Worm (Caenorhabditis elegans) whole organism, L1 larva: ENCODE data around the gene toh-1.

Experiments
- C16A3.4 ChIP-seq: fragments of 150-350 bp; optimal IDR thresholded peaks from 2 replicates; lab custom pipeline; 2014; ENCODE audit warnings: missing biosample characterization, missing genetic modification characterization
- F16B12.6 ChIP-seq: fragments of 150-350 bp; optimal IDR thresholded peaks from 2 replicates; lab custom pipeline; 2014; ENCODE audit warnings: missing biosample characterization, missing genetic modification characterization
- aha-1 ChIP-seq: fragments of 150-350 bp; optimal IDR thresholded peaks from 2 replicates; lab custom pipeline; 2014; ENCODE audit warnings: missing biosample characterization, missing genetic modification characterization
- aly-2 ChIP-seq: fragments of 150-350 bp; optimal IDR thresholded peaks from 2 replicates; lab custom pipeline; 2014; ENCODE audit warnings: missing biosample characterization, missing genetic modification characterization
- ama-1 ChIP-seq: fragments of 150-350 bp; optimal IDR thresholded peaks from 2 replicates; lab custom pipeline; 2014
- ceh-82 ChIP-seq, 3 experiments: fragments of 150-350 bp in 1 of 3; sonication (generic microtip) in 2 of 3; optimal IDR thresholded peaks; 2 replicates each; lab custom pipeline; 2014 to 2017; ENCODE audit warnings: missing biosample characterization in 3 of 3, missing genetic modification characterization in 3 of 3
- ceh-88 ChIP-seq: fragments of 200-800 bp; sonication (Bioruptor generic); IDR thresholded peaks from 2 replicates; pipeline ENCODE4 v1.3.6; 2022; ENCODE audit warnings: missing genetic modification characterization, missing compliant biosample characterization
- ceh-90 ChIP-seq: sonication (generic microtip); optimal IDR thresholded peaks from 2 replicates; lab custom pipeline; 2016; ENCODE audit warnings: missing genetic modification characterization, missing compliant biosample characterization
- ces-1 ChIP-seq: fragments of 150-350 bp; optimal IDR thresholded peaks from 2 replicates; lab custom pipeline; 2014; ENCODE audit warnings: missing biosample characterization, missing genetic modification reagents, missing genetic modification characterization
- dpl-1 ChIP-seq, 3 experiments: fragments of 150-350 bp in 2 of 3; sonication (generic microtip) in 1 of 3; optimal IDR thresholded peaks; 2 replicates each; lab custom pipeline; 2014 to 2017; ENCODE audit warnings: missing biosample characterization in 3 of 3, missing genetic modification characterization in 3 of 3, missing genetic modification reagents in 3 of 3
- dsc-1 ChIP-seq: sonication (generic microtip); optimal IDR thresholded peaks from 2 replicates; lab custom pipeline; 2016; ENCODE audit warnings: mild to moderate bottlenecking, missing genetic modification characterization, missing compliant biosample characterization
- efl-1 ChIP-seq, 4 experiments: fragments of 150-350 bp; optimal IDR thresholded peaks in 3 of 4; peaks in 1 of 4; 1 replicate in 1 of 4; 2 replicates in 3 of 4; lab custom pipeline; 2014; ENCODE audit warnings: missing biosample characterization in 2 of 4, missing genetic modification characterization in 2 of 4, missing genetic modification reagents in 2 of 4
- efl-3 ChIP-seq: fragments of 200-800 bp; sonication (Bioruptor generic); optimal IDR thresholded peaks from 2 replicates; lab custom pipeline; 2018; ENCODE audit warnings: mild to moderate bottlenecking, missing genetic modification characterization, missing compliant biosample characterization
- egl-27 ChIP-seq, 2 experiments: fragments of 150-350 bp in 1 of 2; sonication (generic microtip); optimal IDR thresholded peaks; 3 replicates each; lab custom pipeline; 2017 to 2018; ENCODE audit warnings: missing biosample characterization in 2 of 2, missing genetic modification characterization in 2 of 2, missing genetic modification reagents in 2 of 2
- elt-2 ChIP-seq: sonication (generic microtip); optimal IDR thresholded peaks from 2 replicates; lab custom pipeline; 2016; ENCODE audit warnings: missing genetic modification characterization, mild to moderate bottlenecking, inconsistent platforms, missing compliant biosample characterization, missing genetic modification reagents
- fkh-4 ChIP-seq: sonication (generic microtip); optimal IDR thresholded peaks from 2 replicates; lab custom pipeline; 2016; ENCODE audit warnings: missing compliant biosample characterization, missing genetic modification characterization, borderline replicate concordance
- grh-1 ChIP-seq: fragments of 200-800 bp; sonication (Bioruptor generic); IDR thresholded peaks from 2 replicates; pipeline ENCODE4 v1.3.6; 2022; ENCODE audit warnings: missing genetic modification reagents, missing genetic modification characterization, missing compliant biosample characterization
- hpl-2 ChIP-seq: fragments of 150-350 bp; optimal IDR thresholded peaks from 2 replicates; lab custom pipeline; 2014; ENCODE audit warnings: missing biosample characterization, missing genetic modification reagents, missing genetic modification characterization
- jun-1 ChIP-seq: fragments of 150-350 bp; optimal IDR thresholded peaks from 2 replicates; lab custom pipeline; 2014; ENCODE audit warnings: missing biosample characterization, missing genetic modification reagents, missing genetic modification characterization
- lin-13 ChIP-seq: fragments of 150-350 bp; optimal IDR thresholded peaks from 2 replicates; lab custom pipeline; 2014; ENCODE audit warnings: missing biosample characterization, missing genetic modification reagents, missing genetic modification characterization
- lin-14 ChIP-seq: fragments of 200-800 bp; sonication (Bioruptor generic); optimal IDR thresholded peaks from 2 replicates; lab custom pipeline; 2018; ENCODE audit warnings: mild to moderate bottlenecking, missing genetic modification characterization, moderate library complexity, missing compliant biosample characterization
- lin-35 ChIP-seq, 2 experiments: fragments of 150-350 bp; optimal IDR thresholded peaks; 2 replicates each; lab custom pipeline; 2014; ENCODE audit warnings: missing biosample characterization in 2 of 2, missing genetic modification characterization in 2 of 2, missing genetic modification reagents in 2 of 2
- lin-39 ChIP-seq: fragments of 150-350 bp; optimal IDR thresholded peaks from 2 replicates; lab custom pipeline; 2014; ENCODE audit warnings: missing biosample characterization, missing genetic modification reagents, missing genetic modification characterization
- lir-3 ChIP-seq: sonication (generic microtip); optimal IDR thresholded peaks from 2 replicates; lab custom pipeline; 2016; ENCODE audit warnings: mild to moderate bottlenecking, missing genetic modification characterization, moderate library complexity, missing compliant biosample characterization; ENCODE audit not compliant: poor library complexity
- lsy-2 ChIP-seq, 2 experiments: fragments of 150-350 bp; optimal IDR thresholded peaks; 2 replicates each; lab custom pipeline; 2014; ENCODE audit warnings: missing biosample characterization in 2 of 2, missing genetic modification characterization in 2 of 2
- mdl-1 ChIP-seq, 2 experiments: fragments of 150-350 bp; optimal IDR thresholded peaks; 2 replicates each; lab custom pipeline; 2014 to 2017; ENCODE audit warnings: missing biosample characterization in 2 of 2, missing genetic modification characterization in 2 of 2, inconsistent platforms in 1 of 2
- mef-2 ChIP-seq: fragments of 150-350 bp; optimal IDR thresholded peaks from 2 replicates; lab custom pipeline; 2014; ENCODE audit warnings: missing biosample characterization, missing genetic modification characterization
- mep-1 ChIP-seq: fragments of 150-350 bp; optimal IDR thresholded peaks from 2 replicates; lab custom pipeline; 2014; ENCODE audit warnings: missing biosample characterization, missing genetic modification characterization
- nhr-12 ChIP-seq: sonication (generic microtip); optimal IDR thresholded peaks from 2 replicates; lab custom pipeline; 2017; ENCODE audit warnings: missing biosample characterization, missing genetic modification characterization
- nhr-19 ChIP-seq: fragments of 200-800 bp; sonication (Bioruptor generic); conservative IDR thresholded peaks from 2 replicates; pipeline ENCODE4 v1.3.6; 2022; ENCODE audit warnings: missing genetic modification characterization, missing compliant biosample characterization
- nhr-20 ChIP-seq: sonication (generic microtip); optimal IDR thresholded peaks from 2 replicates; lab custom pipeline; 2016; ENCODE audit warnings: mild to moderate bottlenecking, missing genetic modification characterization, missing compliant biosample characterization
- nhr-28 ChIP-seq: fragments of 150-350 bp; optimal IDR thresholded peaks from 2 replicates; lab custom pipeline; 2014; ENCODE audit warnings: missing biosample characterization, missing genetic modification characterization
- nhr-47 ChIP-seq: sonication (generic microtip); optimal IDR thresholded peaks from 2 replicates; lab custom pipeline; 2016; ENCODE audit warnings: mild to moderate bottlenecking, missing genetic modification characterization, moderate library complexity, missing compliant biosample characterization
- nhr-84 ChIP-seq: sonication (generic microtip); optimal IDR thresholded peaks from 2 replicates; lab custom pipeline; 2017; ENCODE audit warnings: missing biosample characterization, missing genetic modification characterization
- nhr-85 ChIP-seq: sonication (generic microtip); peaks from one replicate; lab custom pipeline; 2016; ENCODE audit warnings: missing genetic modification characterization, inconsistent platforms, missing compliant biosample characterization
- pag-3 ChIP-seq: sonication (generic microtip); optimal IDR thresholded peaks from 2 replicates; lab custom pipeline; 2017; ENCODE audit warnings: missing genetic modification characterization, mild to moderate bottlenecking, missing compliant biosample characterization, antibody characterized with exemption, borderline replicate concordance; ENCODE audit not compliant: insufficient read depth
- pqm-1 ChIP-seq: sonication (generic microtip); optimal IDR thresholded peaks from 3 replicates; lab custom pipeline; 2017; ENCODE audit warnings: missing biosample characterization, missing genetic modification characterization
- rnt-1 ChIP-seq: sonication (generic microtip); optimal IDR thresholded peaks from 2 replicates; lab custom pipeline; 2016; ENCODE audit warnings: mild to moderate bottlenecking, missing genetic modification characterization, moderate library complexity, missing compliant biosample characterization
- snpc-4 ChIP-seq: fragments of 150-350 bp; optimal IDR thresholded peaks from 2 replicates; lab custom pipeline; 2014; ENCODE audit warnings: missing biosample characterization, missing genetic modification characterization
- snu-23 ChIP-seq: sonication (generic microtip); optimal IDR thresholded peaks from 2 replicates; lab custom pipeline; 2016; ENCODE audit warnings: missing genetic modification characterization, missing compliant biosample characterization
- sptf-1 ChIP-seq: fragments of 150-350 bp; optimal IDR thresholded peaks from 2 replicates; lab custom pipeline; 2014; ENCODE audit warnings: missing biosample characterization, missing genetic modification characterization
- sup-37 ChIP-seq: fragments of 200-800 bp; sonication (Bioruptor generic); optimal IDR thresholded peaks from 2 replicates; lab custom pipeline; 2018; ENCODE audit warnings: mild to moderate bottlenecking, missing genetic modification characterization, missing compliant biosample characterization
- unc-130 ChIP-seq: fragments of 150-350 bp; optimal IDR thresholded peaks from 2 replicates; lab custom pipeline; 2017; ENCODE audit warnings: missing biosample characterization, missing genetic modification characterization, inconsistent platforms
- unc-30 ChIP-seq: sonication (generic microtip); optimal IDR thresholded peaks from 2 replicates; lab custom pipeline; 2017; ENCODE audit warnings: missing biosample characterization, missing genetic modification characterization
- unc-86 ChIP-seq: sonication (generic microtip); optimal IDR thresholded peaks from 2 replicates; lab custom pipeline; 2016; ENCODE audit warnings: missing genetic modification characterization, missing compliant biosample characterization
- vab-15 ChIP-seq: sonication (generic microtip); optimal IDR thresholded peaks from 2 replicates; lab custom pipeline; 2017; ENCODE audit warnings: missing genotype, mild to moderate bottlenecking, missing genetic modification characterization, missing compliant biosample characterization
- xbp-1 ChIP-seq: sonication (generic microtip); optimal IDR thresholded peaks from 2 replicates; lab custom pipeline; 2016; ENCODE audit warnings: missing genetic modification characterization, missing compliant biosample characterization
- zip-4 ChIP-seq: fragments of 200-800 bp; sonication (Bioruptor generic); optimal IDR thresholded peaks from 2 replicates; lab custom pipeline; 2018; ENCODE audit warnings: mild to moderate bottlenecking, missing genetic modification characterization, moderate library complexity, missing compliant biosample characterization
- ztf-11 ChIP-seq, 2 experiments: sonication (generic microtip); optimal IDR thresholded peaks; 2 replicates each; lab custom pipeline; 2016 to 2017; ENCODE audit warnings: missing genetic modification characterization in 2 of 2, missing biosample characterization in 1 of 2, missing compliant biosample characterization in 1 of 2
- ztf-4 ChIP-seq: fragments of 150-350 bp; optimal IDR thresholded peaks from 2 replicates; lab custom pipeline; 2014; ENCODE audit warnings: missing biosample characterization, missing genetic modification characterization

Gene toh-1

DNA sequence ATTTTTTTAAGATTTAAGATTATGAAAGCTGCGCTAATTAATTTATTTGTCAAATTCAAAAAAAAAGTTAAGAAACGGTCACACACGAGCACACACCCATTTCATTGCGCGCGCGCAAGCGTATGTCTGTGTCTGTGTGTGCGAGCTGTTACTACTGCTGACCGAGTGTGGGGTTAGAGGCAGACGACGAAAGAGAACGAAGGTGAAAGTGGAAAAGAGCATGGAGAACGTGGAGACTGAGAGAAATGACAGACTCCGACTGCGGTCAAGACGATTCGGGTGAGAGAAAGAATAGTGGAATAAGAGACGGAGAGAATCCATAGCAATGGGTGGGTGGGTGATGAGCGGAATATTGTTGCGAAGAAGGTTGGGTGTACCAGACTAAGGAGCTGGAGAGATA is 11.3 kb upstream of the toh-1 start (continued):
- TF ChIP-seq aly-2 (tag; lab: Kevin White, UChicago) (peak; percentile 27), nhr-85 (tag; lab: Kevin White, UChicago) (peak; percentile 77), mef-2 (tag; lab: Kevin White, UChicago) (no peak), nhr-12 (no peak), egl-27 (tag; optimal IDR thresholded peaks at IDR 0.05; lab: Kevin White, UChicago) (no peak), lin-13 (GFP tag; lab: Kevin White, UChicago) (peak; percentile 43), unc-130 (no peak), ces-1 (GFP tag; lab: Kevin White, UChicago) (no peak), xbp-1 (tag; lab: Kevin White, UChicago) (peak; percentile 56), snu-23 (peak; percentile 82), elt-2 (tag; lab: Kevin White, UChicago) (no peak), dpl-1 (GFP tag; optimal IDR thresholded peaks at IDR 0.05; lab: Kevin White, UChicago) (peak; percentile 41 to 66 (median 42)), ceh-88 (GFP tag; lab: Robert Waterston, UW) (no peak), snpc-4 (tag; lab: Kevin White, UChicago) (no peak), hpl-2 (GFP tag; lab: Kevin White, UChicago) (no peak), lin-39 (no peak), C16A3.4 (peak; percentile 48), zip-4 (no peak), nhr-47 (tag; lab: Kevin White, UChicago) (peak; percentile 69), ztf-11 (tag; optimal IDR thresholded peaks at IDR 0.05; lab: Kevin White, UChicago) (peak in 1 of 2 experiments; percentile 36), ztf-4 (tag; lab: Kevin White, UChicago) (no peak), aha-1 (tag; lab: Kevin White, UChicago) (no peak), unc-86 (peak; percentile 44), efl-3 (no peak), pag-3 (no peak), F16B12.6 (tag; lab: Kevin White, UChicago) (peak; percentile 43), lin-35 (GFP tag; optimal IDR thresholded peaks at IDR 0.05; lab: Kevin White, UChicago) (peak; percentile 44 to 78), lir-3 (no peak), dsc-1 (tag; lab: Kevin White, UChicago) (peak; percentile 20), ceh-90 (no peak), sup-37 (GFP tag; lab: Kevin White, UChicago) (peak; percentile 42), pqm-1 (tag; lab: Kevin White, UChicago) (no peak), sptf-1 (tag; lab: Kevin White, UChicago) (no peak), unc-30 (tag; lab: Kevin White, UChicago) (no peak), nhr-84 (tag; lab: Kevin White, UChicago) (no peak), jun-1 (tag; lab: Kevin White, UChicago) (peak; percentile 25), mdl-1 (tag; optimal IDR thresholded peaks at IDR 0.05; lab: Kevin White, UChicago) (peak in 1 of 2 experiments; percentile 74)

- TF ChIP-seq ceh-82 (tag; optimal IDR thresholded peaks at IDR 0.05; lab: Kevin White, UChicago), result no peak
- no peak for TF ChIP-seq mef-2 (tag; lab: Kevin White, UChicago)
- no peak for TF ChIP-seq mep-1 (tag; lab: Kevin White, UChicago)
- no peak for TF ChIP-seq pqm-1 (tag; lab: Kevin White, UChicago)
- no peak for TF ChIP-seq elt-2 (tag; lab: Kevin White, UChicago)
- TF ChIP-seq lin-14 (GFP tag; lab: Kevin White, UChicago), result no peak
- no peak for TF ChIP-seq ama-1 (lab: Kevin White, UChicago)
Measured at ce11 chrIII:3819579-3819978, 10.7 kb upstream of the toh-1 start, which contains the start of gene dpy-27. TSS of gene dpy-27 (minus strand) at chrIII:3819679.

DNA sequence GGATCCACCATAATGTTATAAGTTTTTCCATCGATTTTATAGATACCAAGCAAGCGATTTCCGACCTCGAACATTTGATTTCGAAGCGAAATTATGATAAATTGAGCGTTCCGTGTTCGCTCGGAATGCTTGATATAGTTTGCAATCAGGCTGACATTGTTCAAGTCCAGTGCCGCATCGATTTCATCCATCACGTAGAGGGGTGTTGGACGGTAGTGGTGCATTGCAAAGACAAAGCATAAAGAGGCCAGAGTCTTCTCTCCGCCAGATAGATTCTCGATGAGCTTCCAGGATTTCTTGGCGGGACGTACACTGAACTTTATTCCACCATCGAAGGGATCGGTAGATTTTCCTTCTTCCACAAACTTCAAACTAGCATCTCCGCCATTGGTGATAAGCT is 5.6 kb upstream of the toh-1 start:
- TF ChIP-seq fkh-4 (tag; lab: Kevin White, UChicago) (no peak), efl-1 (optimal IDR thresholded peaks at IDR 0.05; lab: Kevin White, UChicago) (no peak), efl-1 (GFP tag; optimal IDR thresholded peaks at IDR 0.05 in 1 of 2; lab: Kevin White, UChicago) (no peak), lir-3 (no peak), nhr-28 (tag; lab: Kevin White, UChicago) (no peak), mep-1 (tag; lab: Kevin White, UChicago) (no peak), grh-1 (GFP tag; lab: Robert Waterston, UW) (no peak), lin-39 (no peak), vab-15 (tag; lab: Kevin White, UChicago) (no peak), unc-130 (no peak), nhr-19 (GFP tag; lab: Robert Waterston, UW) (no peak), lsy-2 (tag; optimal IDR thresholded peaks at IDR 0.05; lab: Kevin White, UChicago) (no peak), ztf-4 (tag; lab: Kevin White, UChicago) (no peak), nhr-20 (tag; lab: Kevin White, UChicago) (no peak), nhr-12 (no peak), ama-1 (lab: Kevin White, UChicago) (no peak), aha-1 (tag; lab: Kevin White, UChicago) (no peak), rnt-1 (no peak), nhr-84 (tag; lab: Kevin White, UChicago) (no peak), xbp-1 (tag; lab: Kevin White, UChicago) (no peak)
- TF ChIP-seq, all 84 proteins: peak for 0
